Worm (Caenorhabditis elegans) whole organism, young adult: ENCODE data around the gene gst-2.

ENCODE experiments used
- F33H1.4 ChIP-seq: fragments of 200-800 bp; sonication (Bioruptor generic); IDR thresholded peaks from 2 replicates; pipeline ENCODE4 v1.3.6; 2022; ENCODE audit warnings: missing genetic modification reagents, missing genetic modification characterization, missing compliant biosample characterization
- ama-1 ChIP-seq, 3 experiments: fragments of 150-350 bp in 1 of 3; sonication (generic microtip) in 2 of 3; optimal IDR thresholded peaks; 2 replicates each; lab custom pipeline; 2014 to 2018; ENCODE audit warnings: missing biosample characterization in 2 of 3, missing genetic modification characterization in 2 of 3, missing genetic modification reagents in 2 of 3
- cebp-1 ChIP-seq, 2 experiments: fragments of 200-800 bp in 1 of 2; sonication (Bioruptor generic) in 1 of 2; sonication (generic microtip) in 1 of 2; IDR thresholded peaks in 1 of 2; optimal IDR thresholded peaks in 1 of 2; 2 replicates each; pipeline versions ENCODE4 v1.3.6 to Lab custom; 2017 to 2022; ENCODE audit warnings: missing compliant biosample characterization in 2 of 2, missing genetic modification characterization in 2 of 2, mild to moderate bottlenecking in 1 of 2, missing genetic modification reagents in 1 of 2, moderate library complexity in 1 of 2
- ekl-4 ChIP-seq: fragments of 200-800 bp; sonication (Bioruptor generic); IDR thresholded peaks from 2 replicates; pipeline ENCODE4 v1.3.6; 2022; ENCODE audit warnings: missing genetic modification reagents, missing genetic modification characterization, missing compliant biosample characterization
- nfya-1 ChIP-seq: sonication (generic microtip); optimal IDR thresholded peaks from 2 replicates; lab custom pipeline; 2017; ENCODE audit warnings: antibody characterized with exemption, missing compliant biosample characterization, missing genetic modification characterization, borderline replicate concordance; ENCODE audit not compliant: insufficient read depth
- snpc-4 ChIP-seq, 5 experiments: fragments of 150-350 bp in 1 of 5; sonication (generic microtip) in 4 of 5; optimal IDR thresholded peaks; 2 replicates each; lab custom pipeline; 2014 to 2018; ENCODE audit warnings: missing genetic modification characterization in 5 of 5, missing biosample characterization in 3 of 5, antibody characterized with exemption in 2 of 5, mild to moderate bottlenecking in 2 of 5, missing compliant biosample characterization in 2 of 5, missing genotype in 2 of 5, moderate library complexity in 2 of 5, missing genetic modification reagents in 1 of 5

- TF ChIP-seq snpc-4 (GFP tag; optimal IDR thresholded peaks at IDR 0.05; lab: Kevin White, UChicago) (no peak), snpc-4 (tag; optimal IDR thresholded peaks at IDR 0.05; lab: Kevin White, UChicago) (no peak), nfya-1 (tag; lab: Kevin White, UChicago) (no peak), ama-1 (optimal IDR thresholded peaks at IDR 0.05; lab: Kevin White, UChicago) (no peak), ama-1 (GFP tag; optimal IDR thresholded peaks at IDR 0.05; lab: Kevin White, UChicago) (no peak), cebp-1 (GFP tag; IDR thresholded peaks at IDR 0.05; lab: Robert Waterston, UW) (no peak), cebp-1 (tag; optimal IDR thresholded peaks at IDR 0.05; lab: Kevin White, UChicago) (no peak), ekl-4 (GFP tag; lab: Robert Waterston, UW) (no peak), F33H1.4 (no peak)
These were observed 3.0 kb upstream of the gst-2 start for ce11 chrIV:10144909-10145308.
